Worm (Caenorhabditis elegans) whole organism, mixed stage, embryonic: ENCODE measurements around the gene bmy-1.

Experiments used
- elt-3 ChIP-seq: fragments of 150-350 bp; optimal IDR thresholded peaks from 2 replicates; lab custom pipeline; 2014; ENCODE audit warnings: missing biosample characterization, missing genetic modification characterization
- flh-1 ChIP-seq: fragments of 200-800 bp; sonication (Bioruptor generic); optimal IDR thresholded peaks from 2 replicates; lab custom pipeline; 2018; ENCODE audit warnings: mild to moderate bottlenecking, missing genetic modification characterization, moderate library complexity, missing compliant biosample characterization
- ham-2 ChIP-seq: fragments of 200-800 bp; sonication (Bioruptor generic); optimal IDR thresholded peaks from 2 replicates; lab custom pipeline; 2018; ENCODE audit warnings: mild to moderate bottlenecking, missing genetic modification characterization, missing compliant biosample characterization
- lin-13 ChIP-seq: fragments of 150-350 bp; optimal IDR thresholded peaks from 2 replicates; lab custom pipeline; 2014; ENCODE audit warnings: missing biosample characterization, missing genetic modification characterization
- nhr-28 ChIP-seq: fragments of 150-350 bp; optimal IDR thresholded peaks from 2 replicates; lab custom pipeline; 2014; ENCODE audit warnings: missing biosample characterization, missing genetic modification characterization
- sptf-1 ChIP-seq: sonication (generic microtip); optimal IDR thresholded peaks from 2 replicates; lab custom pipeline; 2017; ENCODE audit warnings: mild to moderate bottlenecking, missing genetic modification characterization, moderate library complexity, missing compliant biosample characterization
- unc-62 ChIP-seq: fragments of 150-350 bp; optimal IDR thresholded peaks from 2 replicates; lab custom pipeline; 2014; ENCODE audit warnings: missing biosample characterization, missing genetic modification reagents, missing genetic modification characterization
- ztf-11 ChIP-seq: fragments of 150-350 bp; optimal IDR thresholded peaks from 2 replicates; lab custom pipeline; 2014; ENCODE audit warnings: missing biosample characterization, missing genetic modification characterization

- TF ChIP-seq ztf-11 (tag; lab: Kevin White, UChicago) (no peak), nhr-28 (tag; lab: Kevin White, UChicago) (no peak), elt-3 (tag; lab: Kevin White, UChicago) (no peak), lin-13 (no peak), ham-2 (GFP tag; lab: Kevin White, UChicago) (no peak), unc-62 (no peak), sptf-1 (tag; lab: Kevin White, UChicago) (no peak), flh-1 (no peak)
These were observed 35.7 kb upstream of the bmy-1 start, which contains the start of gene vhp-1 for ce11 chrII:5322732-5323326.
